Fruit fly (Drosophila melanogaster) whole organism, adult: Measurements from ENCODE around the gene CG32219.

ENCODE experiments used
- CG11617 ChIP-seq: fragments of 200-800 bp; sonication (Bioruptor generic); optimal IDR thresholded peaks from 2 replicates; lab custom pipeline; 2017; ENCODE audit warnings: mild to moderate bottlenecking, missing biosample characterization, missing genetic modification reagents, missing genetic modification characterization
- CG14711 ChIP-seq: fragments of 200-800 bp; sonication (Bioruptor generic); optimal IDR thresholded peaks from 2 replicates; lab custom pipeline; 2018; ENCODE audit warnings: missing biosample characterization, mild to moderate bottlenecking, missing genetic modification characterization, moderate library complexity
- CG33017 ChIP-seq: fragments of 200-800 bp; sonication (Bioruptor generic); optimal IDR thresholded peaks from 2 replicates; lab custom pipeline; 2018; ENCODE audit warnings: missing biosample characterization, mild to moderate bottlenecking, missing genetic modification characterization, moderate library complexity
- CG7101 ChIP-seq: fragments of 200-800 bp; sonication (Bioruptor generic); optimal IDR thresholded peaks from 2 replicates; lab custom pipeline; 2018; ENCODE audit warnings: missing biosample characterization, mild to moderate bottlenecking, missing genetic modification characterization, moderate library complexity
- Mnt ChIP-seq: fragments of 200-800 bp; sonication (Bioruptor generic); optimal IDR thresholded peaks from 2 replicates; lab custom pipeline; 2016; ENCODE audit warnings: missing biosample characterization, mild to moderate bottlenecking, missing genetic modification characterization
- cnc ChIP-seq, 2 experiments: fragments of >200 bp; optimal IDR thresholded peaks; 2 replicates each; lab custom pipeline; 2017
- kay ChIP-seq: fragments of 200-800 bp; sonication (Bioruptor generic); peaks from one replicate; lab custom pipeline; 2016; ENCODE audit warnings: missing biosample characterization, missing genetic modification characterization, borderline replicate concordance
- ovo ChIP-seq: fragments of 200-800 bp; sonication (Bioruptor generic); optimal IDR thresholded peaks from 2 replicates; lab custom pipeline; 2016; ENCODE audit warnings: missing biosample characterization, missing genetic modification characterization
- pad ChIP-seq: fragments of 200-800 bp; sonication (Bioruptor generic); optimal IDR thresholded peaks from 3 replicates; lab custom pipeline; 2017; ENCODE audit warnings: missing biosample characterization, missing genetic modification characterization, mild to moderate bottlenecking, moderate library complexity, missing genetic modification reagents
- tj ChIP-seq: fragments of 200-800 bp; sonication (Bioruptor generic); optimal IDR thresholded peaks from 3 replicates; lab custom pipeline; 2017; ENCODE audit warnings: missing biosample characterization, mild to moderate bottlenecking, missing genetic modification characterization, moderate library complexity

- TF ChIP-seq CG7101 (tag; lab: Kevin White, UChicago): peak; percentile 70
- TF ChIP-seq ovo (GFP tag; lab: Kevin White, UChicago): peak; percentile 65
- TF ChIP-seq tj: peak; percentile 80
- TF ChIP-seq pad (GFP tag; lab: Kevin White, UChicago): peak; percentile 78
- no peak for TF ChIP-seq cnc (optimal IDR thresholded peaks at IDR 0.05; lab: Kevin White, UChicago)
- peak; percentile 88 for TF ChIP-seq Mnt (GFP tag; lab: Kevin White, UChicago)
- TF ChIP-seq CG11617 (GFP tag; lab: Kevin White, UChicago): peak; percentile 94
- peak; percentile 64 for TF ChIP-seq CG33017 (tag; lab: Kevin White, UChicago)
- peak; percentile 67 for TF ChIP-seq CG14711 (tag; lab: Kevin White, UChicago)
- TF ChIP-seq kay: no peak
Measured at dm6 chr3L:19922833-19923745, 27.8 kb downstream of the CG32219 start, which contains the start of gene Pfdn6.
